Fruit fly (Drosophila melanogaster) whole organism, adult: ENCODE results near the gene CG32262.
A peak's percentile ranks its signal among the peaks of the same experiment; 100 is the strongest.

ENCODE experiments used
- CG11617 ChIP-seq: fragments of 200-800 bp; sonication (Bioruptor generic); optimal IDR thresholded peaks from 2 replicates; lab custom pipeline; 2017; ENCODE audit warnings: mild to moderate bottlenecking, missing biosample characterization, missing genetic modification reagents, missing genetic modification characterization
- CG12768 ChIP-seq: fragments of 200-800 bp; sonication (Bioruptor generic); optimal IDR thresholded peaks from 2 replicates; lab custom pipeline; 2017; ENCODE audit warnings: missing biosample characterization, missing genetic modification characterization, mild to moderate bottlenecking, moderate library complexity, missing genetic modification reagents
- CG14711 ChIP-seq: fragments of 200-800 bp; sonication (Bioruptor generic); optimal IDR thresholded peaks from 2 replicates; lab custom pipeline; 2018; ENCODE audit warnings: missing biosample characterization, mild to moderate bottlenecking, missing genetic modification characterization, moderate library complexity
- CG1620 ChIP-seq: fragments of 200-800 bp; sonication (Bioruptor generic); optimal IDR thresholded peaks from 2 replicates; lab custom pipeline; 2016; ENCODE audit warnings: missing biosample characterization, missing genetic modification characterization
- CG33017 ChIP-seq: fragments of 200-800 bp; sonication (Bioruptor generic); optimal IDR thresholded peaks from 2 replicates; lab custom pipeline; 2018; ENCODE audit warnings: missing biosample characterization, mild to moderate bottlenecking, missing genetic modification characterization, moderate library complexity
- CG5204 ChIP-seq: fragments of 200-800 bp; sonication (Bioruptor generic); optimal IDR thresholded peaks from 2 replicates; lab custom pipeline; 2016; ENCODE audit warnings: missing biosample characterization, missing genetic modification characterization
- CG7045 ChIP-seq: fragments of 200-800 bp; sonication (Bioruptor generic); optimal IDR thresholded peaks from 2 replicates; lab custom pipeline; 2017; ENCODE audit warnings: missing biosample characterization, mild to moderate bottlenecking, missing genetic modification characterization
- CG7101 ChIP-seq: fragments of 200-800 bp; sonication (Bioruptor generic); optimal IDR thresholded peaks from 2 replicates; lab custom pipeline; 2018; ENCODE audit warnings: missing biosample characterization, mild to moderate bottlenecking, missing genetic modification characterization, moderate library complexity
- Clk ChIP-seq: fragments of 200-800 bp; sonication (Bioruptor generic); optimal IDR thresholded peaks from 2 replicates; lab custom pipeline; 2017; ENCODE audit warnings: missing biosample characterization, missing genetic modification characterization
- Crg-1 ChIP-seq: fragments of 200-800 bp; sonication (Bioruptor generic); optimal IDR thresholded peaks from 2 replicates; lab custom pipeline; 2016; ENCODE audit warnings: missing biosample characterization, missing genetic modification characterization
- Hr96 ChIP-seq: fragments of 200-800 bp; sonication (Bioruptor generic); optimal IDR thresholded peaks from 2 replicates; lab custom pipeline; 2016; ENCODE audit warnings: missing biosample characterization, missing genetic modification characterization
- Mnt ChIP-seq: fragments of 200-800 bp; sonication (Bioruptor generic); optimal IDR thresholded peaks from 2 replicates; lab custom pipeline; 2016; ENCODE audit warnings: missing biosample characterization, mild to moderate bottlenecking, missing genetic modification characterization
- bab1 ChIP-seq: fragments of 200-800 bp; sonication (Bioruptor generic); optimal IDR thresholded peaks from 3 replicates; lab custom pipeline; 2019; ENCODE audit warnings: missing biosample characterization, mild to moderate bottlenecking, missing genetic modification characterization, moderate library complexity
- cic ChIP-seq: fragments of 200-800 bp; sonication (Bioruptor generic); optimal IDR thresholded peaks from 2 replicates; lab custom pipeline; 2017; ENCODE audit warnings: missing biosample characterization, mild to moderate bottlenecking, missing genetic modification characterization, moderate library complexity
- cnc ChIP-seq, 2 experiments: fragments of >200 bp; optimal IDR thresholded peaks; 2 replicates each; lab custom pipeline; 2017
- kay ChIP-seq: fragments of 200-800 bp; sonication (Bioruptor generic); peaks from one replicate; lab custom pipeline; 2016; ENCODE audit warnings: missing biosample characterization, missing genetic modification characterization, borderline replicate concordance
- ovo ChIP-seq: fragments of 200-800 bp; sonication (Bioruptor generic); optimal IDR thresholded peaks from 2 replicates; lab custom pipeline; 2016; ENCODE audit warnings: missing biosample characterization, missing genetic modification characterization
- pad ChIP-seq: fragments of 200-800 bp; sonication (Bioruptor generic); optimal IDR thresholded peaks from 3 replicates; lab custom pipeline; 2017; ENCODE audit warnings: missing biosample characterization, missing genetic modification characterization, mild to moderate bottlenecking, moderate library complexity, missing genetic modification reagents
- tj ChIP-seq: fragments of 200-800 bp; sonication (Bioruptor generic); optimal IDR thresholded peaks from 3 replicates; lab custom pipeline; 2017; ENCODE audit warnings: missing biosample characterization, mild to moderate bottlenecking, missing genetic modification characterization, moderate library complexity
- toe ChIP-seq: fragments of 200-800 bp; sonication (Bioruptor generic); optimal IDR thresholded peaks from 2 replicates; lab custom pipeline; 2016; ENCODE audit warnings: missing biosample characterization, missing genetic modification characterization

CG32262 gene

DNA sequence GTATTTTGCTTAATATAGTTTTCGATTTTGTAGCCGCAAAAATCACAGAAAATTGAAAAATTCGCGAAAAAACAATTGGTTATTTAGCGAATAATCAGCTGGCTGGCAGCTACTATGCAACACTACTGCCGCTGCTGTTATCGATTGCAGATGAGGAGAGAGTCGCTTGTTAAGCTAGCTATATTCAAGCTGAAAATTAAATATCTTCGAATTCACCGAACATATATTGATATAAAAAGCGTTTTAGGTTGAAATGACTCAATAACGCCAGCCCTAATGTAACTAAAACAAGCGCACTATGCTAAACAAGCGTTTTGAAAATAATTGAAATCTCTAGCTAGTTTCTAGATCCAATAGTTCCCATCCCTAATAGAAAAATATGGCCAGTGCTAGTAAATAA is 3.7 kb downstream of the CG32262 start, which contains the start of the genes CG32264, ntc and IntS10:
Gene CG32264 (minus strand): TSS at position 130 of the 400 bp plus-strand sequence.
Gene ntc (minus strand): TSS at position 130 of the 400 bp plus-strand sequence.
Gene IntS10 (plus strand): TSS at position 381 of the 400 bp plus-strand sequence.
- TF ChIP-seq CG11617 (GFP tag; lab: Kevin White, UChicago) (peak; percentile 80), CG7101 (tag; lab: Kevin White, UChicago) (peak; percentile 81), bab1 (peak; percentile 71), CG1620 (GFP tag; lab: Kevin White, UChicago) (peak; percentile 91), CG33017 (tag; lab: Kevin White, UChicago) (peak; percentile 60), Hr96 (GFP tag; lab: Kevin White, UChicago) (peak; percentile 84), CG5204 (GFP tag; lab: Kevin White, UChicago) (no peak), Mnt (GFP tag; lab: Kevin White, UChicago) (peak; percentile 80), CG14711 (tag; lab: Kevin White, UChicago) (peak; percentile 71), Clk (GFP tag; lab: Kevin White, UChicago) (peak; percentile 71), cic (peak; percentile 44), Crg-1 (GFP tag; lab: Kevin White, UChicago) (peak; percentile 87), pad (peak; percentile 73), tj (peak; percentile 44), toe (GFP tag; lab: Kevin White, UChicago) (peak; percentile 92), CG12768 (GFP tag; lab: Kevin White, UChicago) (peak; percentile 83), cnc (optimal IDR thresholded peaks at IDR 0.05; lab: Kevin White, UChicago) (no peak), ovo (GFP tag; lab: Kevin White, UChicago) (peak; percentile 12), kay (no peak), CG7045 (GFP tag; lab: Kevin White, UChicago) (peak; percentile 67)

- TF ChIP-seq CG11617 (GFP tag; lab: Kevin White, UChicago), result peak; percentile 7
- peak; percentile 44 for TF ChIP-seq CG33017 (tag; lab: Kevin White, UChicago)
- no peak for TF ChIP-seq pad
- peak; percentile 3 for TF ChIP-seq tj
- TF ChIP-seq Mnt (GFP tag; lab: Kevin White, UChicago), result no peak
- no peak for TF ChIP-seq ovo (GFP tag; lab: Kevin White, UChicago)
- TF ChIP-seq CG12768 (GFP tag; lab: Kevin White, UChicago), result no peak
- peak; percentile 26 for TF ChIP-seq CG7101 (tag; lab: Kevin White, UChicago)
- TF ChIP-seq Crg-1 (GFP tag; lab: Kevin White, UChicago), result no peak
- peak; percentile 63 for TF ChIP-seq Hr96 (GFP tag; lab: Kevin White, UChicago)
- TF ChIP-seq CG5204 (GFP tag; lab: Kevin White, UChicago), result peak; percentile 41
- no peak for TF ChIP-seq toe (GFP tag; lab: Kevin White, UChicago)
- TF ChIP-seq cic, result peak; percentile 38
- TF ChIP-seq cnc (optimal IDR thresholded peaks at IDR 0.05; lab: Kevin White, UChicago), result no peak
- no peak for TF ChIP-seq Clk (GFP tag; lab: Kevin White, UChicago)
These were observed 7.3 kb downstream of the CG32262 start for dm6 chr3L:3802677-3803076.

DNA sequence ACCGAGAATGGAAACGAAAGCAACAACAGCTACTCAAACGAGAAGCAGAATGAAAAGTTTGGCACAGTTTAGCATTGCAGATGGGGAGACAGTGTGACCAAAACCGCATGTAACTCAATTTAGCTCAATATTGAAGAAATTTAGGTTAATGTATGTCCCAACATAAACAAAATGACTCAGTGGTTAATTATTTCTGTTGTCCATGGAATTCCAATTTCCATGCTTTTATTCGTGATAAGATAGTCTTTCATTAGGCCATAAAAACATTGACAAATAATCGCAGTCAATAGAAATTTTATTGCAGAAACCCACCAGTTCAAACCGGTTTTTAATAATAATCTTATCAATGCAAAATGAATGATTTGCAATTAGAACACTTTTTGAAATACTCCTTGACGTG is 8.2 kb downstream of the CG32262 start:
- TF ChIP-seq CG14711 (tag; lab: Kevin White, UChicago) (no peak), tj (no peak), cnc (optimal IDR thresholded peaks at IDR 0.05; lab: Kevin White, UChicago) (no peak), CG12768 (GFP tag; lab: Kevin White, UChicago) (no peak), CG11617 (GFP tag; lab: Kevin White, UChicago) (no peak), Clk (GFP tag; lab: Kevin White, UChicago) (no peak), CG1620 (GFP tag; lab: Kevin White, UChicago) (no peak), CG33017 (tag; lab: Kevin White, UChicago) (no peak), bab1 (no peak), Crg-1 (GFP tag; lab: Kevin White, UChicago) (no peak), CG7045 (GFP tag; lab: Kevin White, UChicago) (no peak), ovo (GFP tag; lab: Kevin White, UChicago) (no peak)

DNA sequence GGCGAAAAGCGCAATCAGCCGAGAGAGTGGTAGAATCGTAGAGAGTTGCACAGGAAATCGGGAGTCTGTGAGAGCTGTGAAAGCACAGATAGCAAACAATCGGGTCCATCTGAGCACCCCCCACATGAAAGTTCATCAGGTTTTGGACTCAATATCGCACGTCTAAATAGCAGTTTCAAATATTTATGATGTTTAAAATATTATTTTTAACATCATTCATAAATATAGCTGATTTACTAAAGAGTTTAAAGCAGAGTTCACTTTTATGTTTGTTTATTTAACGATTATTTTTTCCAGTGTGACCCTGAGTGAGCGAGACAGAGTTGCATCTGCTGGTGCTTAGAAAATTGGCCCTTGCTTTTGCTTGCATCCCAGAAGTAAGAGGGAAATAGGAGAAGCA is 8.7 kb downstream of the CG32262 start:
- TF ChIP-seq CG33017 (tag; lab: Kevin White, UChicago), result peak; percentile 18
- TF ChIP-seq ovo (GFP tag; lab: Kevin White, UChicago), result no peak

DNA sequence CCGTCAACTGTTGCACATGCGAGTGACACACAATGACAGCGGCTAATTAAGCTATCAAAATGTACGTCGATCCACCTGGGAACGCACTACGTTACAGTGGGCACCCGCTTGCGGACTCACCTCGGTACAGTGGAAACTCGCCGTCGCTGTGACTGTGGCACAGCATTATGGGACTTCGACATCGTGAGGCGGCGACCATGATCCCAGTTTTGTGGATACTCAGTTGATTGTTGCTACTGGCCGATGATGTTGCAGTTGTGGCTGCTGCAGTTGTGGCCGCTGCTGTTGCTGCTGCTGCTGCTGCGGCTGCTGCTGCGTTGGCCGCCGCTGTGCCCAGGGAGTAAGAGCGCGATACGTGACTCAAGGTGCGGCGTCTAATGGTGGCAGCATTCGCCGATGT is 10.2 kb downstream of the CG32262 start:
- TF ChIP-seq CG1620 (GFP tag; lab: Kevin White, UChicago) (no peak), CG7101 (tag; lab: Kevin White, UChicago) (no peak), Crg-1 (GFP tag; lab: Kevin White, UChicago) (no peak), toe (GFP tag; lab: Kevin White, UChicago) (no peak)

DNA sequence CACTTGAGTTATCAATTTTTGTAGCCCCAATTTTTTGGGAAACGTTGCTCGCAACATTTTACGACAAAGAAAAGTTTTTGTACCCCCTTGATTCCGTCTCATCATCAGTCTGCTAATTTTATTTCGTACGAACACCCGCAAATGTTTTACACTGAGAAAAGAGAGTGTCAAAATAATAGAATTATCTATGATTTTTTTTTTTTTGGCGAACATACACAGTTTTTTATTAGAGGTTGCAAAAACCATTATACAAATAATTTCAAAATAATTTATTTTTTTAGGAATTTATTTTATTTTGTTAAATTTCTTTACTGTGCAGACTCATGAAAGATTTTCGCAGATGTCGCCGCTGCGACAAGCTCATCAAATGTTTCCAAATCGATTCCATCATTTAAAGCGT is 11.5 kb downstream of the CG32262 start:
- TF ChIP-seq cic (no peak), kay (peak; percentile 28)

dm6 chr3L:3797681-3798080 is 12.3 kb downstream of the CG32262 start:
- no peak for TF ChIP-seq Clk (GFP tag; lab: Kevin White, UChicago)
- TF ChIP-seq cnc (optimal IDR thresholded peaks at IDR 0.05; lab: Kevin White, UChicago), result no peak
- no peak for TF ChIP-seq bab1
- TF ChIP-seq CG14711 (tag; lab: Kevin White, UChicago), result no peak
- TF ChIP-seq ovo (GFP tag; lab: Kevin White, UChicago), result no peak
- no peak for TF ChIP-seq CG33017 (tag; lab: Kevin White, UChicago)
- TF ChIP-seq Mnt (GFP tag; lab: Kevin White, UChicago), result no peak
- TF ChIP-seq CG7045 (GFP tag; lab: Kevin White, UChicago), result no peak
- no peak for TF ChIP-seq toe (GFP tag; lab: Kevin White, UChicago)
- no peak for TF ChIP-seq pad
- TF ChIP-seq cic, result no peak
- no peak for TF ChIP-seq kay
- no peak for TF ChIP-seq CG7101 (tag; lab: Kevin White, UChicago)
- no peak for TF ChIP-seq Hr96 (GFP tag; lab: Kevin White, UChicago)
- TF ChIP-seq CG5204 (GFP tag; lab: Kevin White, UChicago), result no peak
- TF ChIP-seq CG1620 (GFP tag; lab: Kevin White, UChicago), result no peak
- no peak for TF ChIP-seq Crg-1 (GFP tag; lab: Kevin White, UChicago)
